Worm (Caenorhabditis elegans): ENCODE results near the gene W09H1.3.

ce11 chrII:13165683-13166259 is 18.5 kb upstream of the W09H1.3 start, which contains the start of gene moe-3:
- TF ChIP-seq ceh-34 (tag; optimal IDR thresholded peaks at IDR 0.05) (no peak), unc-86 (tag; optimal IDR thresholded peaks at IDR 0.05) (no peak), rnt-1 (tag; optimal IDR thresholded peaks at IDR 0.05) (no peak), dve-1 (tag; optimal IDR thresholded peaks at IDR 0.05) (no peak)
